Fruit fly (Drosophila melanogaster) whole organism, adult: ENCODE data around the gene CG15269.

ENCODE experiments used
- CG11617 ChIP-seq: fragments of 200-800 bp; sonication (Bioruptor generic); optimal IDR thresholded peaks from 2 replicates; lab custom pipeline; 2017; ENCODE audit warnings: mild to moderate bottlenecking, missing biosample characterization, missing genetic modification reagents, missing genetic modification characterization
- CG14711 ChIP-seq: fragments of 200-800 bp; sonication (Bioruptor generic); optimal IDR thresholded peaks from 2 replicates; lab custom pipeline; 2018; ENCODE audit warnings: missing biosample characterization, mild to moderate bottlenecking, missing genetic modification characterization, moderate library complexity
- CG1620 ChIP-seq: fragments of 200-800 bp; sonication (Bioruptor generic); optimal IDR thresholded peaks from 2 replicates; lab custom pipeline; 2016; ENCODE audit warnings: missing biosample characterization, missing genetic modification characterization
- CG33017 ChIP-seq: fragments of 200-800 bp; sonication (Bioruptor generic); optimal IDR thresholded peaks from 2 replicates; lab custom pipeline; 2018; ENCODE audit warnings: missing biosample characterization, mild to moderate bottlenecking, missing genetic modification characterization, moderate library complexity
- CG5204 ChIP-seq: fragments of 200-800 bp; sonication (Bioruptor generic); optimal IDR thresholded peaks from 2 replicates; lab custom pipeline; 2016; ENCODE audit warnings: missing biosample characterization, missing genetic modification characterization
- Clk ChIP-seq: fragments of 200-800 bp; sonication (Bioruptor generic); optimal IDR thresholded peaks from 2 replicates; lab custom pipeline; 2017; ENCODE audit warnings: missing biosample characterization, missing genetic modification characterization
- cnc ChIP-seq, 2 experiments: fragments of >200 bp; optimal IDR thresholded peaks; 2 replicates each; lab custom pipeline; 2017
- kay ChIP-seq: fragments of 200-800 bp; sonication (Bioruptor generic); peaks from one replicate; lab custom pipeline; 2016; ENCODE audit warnings: missing biosample characterization, missing genetic modification characterization, borderline replicate concordance
- ovo ChIP-seq: fragments of 200-800 bp; sonication (Bioruptor generic); optimal IDR thresholded peaks from 2 replicates; lab custom pipeline; 2016; ENCODE audit warnings: missing biosample characterization, missing genetic modification characterization

- TF ChIP-seq CG5204 (no peak), CG14711 (tag; lab: Kevin White, UChicago) (no peak), cnc (optimal IDR thresholded peaks at IDR 0.05; lab: Kevin White, UChicago) (no peak), kay (GFP tag; lab: Kevin White, UChicago) (no peak), CG11617 (GFP tag; lab: Kevin White, UChicago) (no peak), Clk (GFP tag; lab: Kevin White, UChicago) (no peak), CG1620 (GFP tag; lab: Kevin White, UChicago) (no peak), CG33017 (tag; lab: Kevin White, UChicago) (no peak), ovo (GFP tag; lab: Kevin White, UChicago) (no peak)
Measured at dm6 chr2L:15107238-15107637, 2.0 kb upstream of the CG15269 start.
